Worm (Caenorhabditis elegans) whole organism, L4/young adult: ENCODE data around the gene zip-8.

ENCODE experiments used
- W03F9.2 ChIP-seq: fragments of 150-350 bp; optimal IDR thresholded peaks from 2 replicates; lab custom pipeline; 2014; ENCODE audit warnings: missing biosample characterization, missing genetic modification characterization
- dao-5 ChIP-seq: sonication (generic microtip); optimal IDR thresholded peaks from 2 replicates; lab custom pipeline; 2016; ENCODE audit warnings: missing genotype, missing genetic modification characterization, moderate library complexity, missing compliant biosample characterization

DNA sequence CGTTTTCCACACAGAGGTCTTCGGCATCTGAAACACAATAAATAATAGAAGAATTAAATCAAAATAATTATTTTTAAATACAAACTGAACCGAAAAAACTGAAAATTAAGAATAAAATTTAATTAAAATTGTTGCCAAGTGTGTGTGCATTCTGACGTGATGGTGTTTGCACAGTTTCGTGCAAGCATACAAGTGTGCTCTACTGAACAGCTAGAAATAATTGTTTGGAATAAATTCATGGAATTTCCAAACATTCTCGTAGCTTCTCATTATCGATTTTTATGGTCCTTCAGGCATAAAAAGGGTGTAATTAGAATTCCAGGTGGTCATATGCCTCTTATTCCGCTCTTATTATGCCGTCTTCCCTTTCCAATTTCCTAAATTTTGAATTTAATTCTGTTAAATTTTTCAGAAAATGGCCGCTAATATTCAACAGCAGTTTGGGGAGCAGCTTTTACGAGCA is 47.0 kb upstream of the zip-8 start, which contains the start of the genes mrps-17 and txdc-9:
- TF ChIP-seq W03F9.2 (tag; lab: Kevin White, UChicago) (peak; percentile 91), dao-5 (tag; lab: Kevin White, UChicago) (no peak)
